Worm (Caenorhabditis elegans): ENCODE measurements around the gene tag-342.
A peak's percentile ranks its signal among the peaks of the same experiment; 100 is the strongest.

Gene tag-342

ce11 chrIII:9467095-9467494 lies 862 bp upstream of the tag-342 start, which contains the start of gene baf-1:
Gene baf-1 (plus strand): TSS chrIII:9467464.
- peak; percentile 54 for TF ChIP-seq lsy-2 (tag; optimal IDR thresholded peaks at IDR 0.05)
- TF ChIP-seq ham-2 (GFP tag; optimal IDR thresholded peaks at IDR 0.05), result no peak
- TF ChIP-seq unc-39 (tag; optimal IDR thresholded peaks at IDR 0.05), result no peak
- TF ChIP-seq ceh-39 (tag; optimal IDR thresholded peaks at IDR 0.05), result peak; percentile 79
- peak; percentile 55 for TF ChIP-seq mep-1 (tag; optimal IDR thresholded peaks at IDR 0.05)

DNA sequence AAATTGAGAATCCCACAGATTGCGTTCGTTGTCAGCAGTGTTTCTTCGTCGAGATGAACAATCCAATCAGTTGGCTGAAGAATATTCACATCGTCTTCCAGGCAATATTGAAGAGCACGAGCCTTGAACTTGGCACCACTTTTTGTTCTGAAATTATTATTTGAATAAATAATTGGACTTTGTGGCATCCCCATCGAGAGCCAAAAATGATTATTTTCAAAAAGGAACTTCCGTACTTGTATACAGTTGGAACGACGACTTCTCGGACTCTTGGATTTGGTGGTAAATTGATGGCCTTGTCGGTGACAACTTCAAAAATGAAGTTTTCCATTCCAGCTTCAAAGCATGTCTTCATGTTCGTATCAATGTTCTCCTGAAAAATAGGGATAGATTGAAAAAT lies 4.0 kb downstream of the tag-342 start:
- no peak for TF ChIP-seq mls-2 (tag; optimal IDR thresholded peaks at IDR 0.05)
- TF ChIP-seq zip-8 (tag; optimal IDR thresholded peaks at IDR 0.05), result no peak
- TF ChIP-seq ces-1 (GFP tag; optimal IDR thresholded peaks at IDR 0.05), result no peak
- TF ChIP-seq cnd-1 (tag; optimal IDR thresholded peaks at IDR 0.05), result no peak
- no peak for TF ChIP-seq ceh-43 (GFP tag; optimal IDR thresholded peaks at IDR 0.05)
- no peak for TF ChIP-seq unc-39 (tag; optimal IDR thresholded peaks at IDR 0.05)
- no peak for TF ChIP-seq sptf-1 (tag; optimal IDR thresholded peaks at IDR 0.05)
- no peak for TF ChIP-seq lin-13 (tag; optimal IDR thresholded peaks at IDR 0.05)
- no peak for TF ChIP-seq unc-62 (GFP tag; optimal IDR thresholded peaks at IDR 0.05)
- TF ChIP-seq ztf-11 (tag; optimal IDR thresholded peaks at IDR 0.05), result no peak
- TF ChIP-seq mab-5 (tag; optimal IDR thresholded peaks at IDR 0.05), result no peak
- TF ChIP-seq hlh-1 (tag; optimal IDR thresholded peaks at IDR 0.05), result no peak
- no peak for TF ChIP-seq sem-2 (GFP tag; optimal IDR thresholded peaks at IDR 0.05)
- TF ChIP-seq M03D4.4 (tag; optimal IDR thresholded peaks at IDR 0.05), result no peak

- no peak for TF ChIP-seq nhr-237 (tag; optimal IDR thresholded peaks at IDR 0.05)
- TF ChIP-seq blmp-1 (tag; optimal IDR thresholded peaks at IDR 0.05), result no peak
- no peak for TF ChIP-seq nhr-76 (tag; optimal IDR thresholded peaks at IDR 0.05)
- no peak for TF ChIP-seq pha-4 (tag; optimal IDR thresholded peaks at IDR 0.05)
- TF ChIP-seq hlh-1 (tag; optimal IDR thresholded peaks at IDR 0.05), result no peak
- TF ChIP-seq cnd-1 (tag; optimal IDR thresholded peaks at IDR 0.05), result no peak
- no peak for TF ChIP-seq lsy-2 (tag; optimal IDR thresholded peaks at IDR 0.05)
- TF ChIP-seq mls-2 (tag; optimal IDR thresholded peaks at IDR 0.05), result no peak
- TF ChIP-seq nhr-2 (tag; optimal IDR thresholded peaks at IDR 0.05), result no peak
- TF ChIP-seq ztf-11 (tag; optimal IDR thresholded peaks at IDR 0.05), result no peak
- no peak for TF ChIP-seq zip-8 (tag; optimal IDR thresholded peaks at IDR 0.05)
- TF ChIP-seq nhr-28 (tag; optimal IDR thresholded peaks at IDR 0.05), result no peak
- no peak for TF ChIP-seq tbx-8 (GFP tag; optimal IDR thresholded peaks at IDR 0.05)
- no peak for TF ChIP-seq sptf-1 (tag; optimal IDR thresholded peaks at IDR 0.05)
- TF ChIP-seq sem-2 (GFP tag; optimal IDR thresholded peaks at IDR 0.05), result no peak
- no peak for TF ChIP-seq ceh-39 (tag; optimal IDR thresholded peaks at IDR 0.05)
- TF ChIP-seq unc-120 (tag; optimal IDR thresholded peaks at IDR 0.05; ENCODE audit: poor library complexity, severe bottlenecking), result no peak
- TF ChIP-seq lin-32 (GFP tag; optimal IDR thresholded peaks at IDR 0.05), result no peak
Observed at ce11 chrIII:9472464-9472863, 4.5 kb downstream of the tag-342 start.

DNA sequence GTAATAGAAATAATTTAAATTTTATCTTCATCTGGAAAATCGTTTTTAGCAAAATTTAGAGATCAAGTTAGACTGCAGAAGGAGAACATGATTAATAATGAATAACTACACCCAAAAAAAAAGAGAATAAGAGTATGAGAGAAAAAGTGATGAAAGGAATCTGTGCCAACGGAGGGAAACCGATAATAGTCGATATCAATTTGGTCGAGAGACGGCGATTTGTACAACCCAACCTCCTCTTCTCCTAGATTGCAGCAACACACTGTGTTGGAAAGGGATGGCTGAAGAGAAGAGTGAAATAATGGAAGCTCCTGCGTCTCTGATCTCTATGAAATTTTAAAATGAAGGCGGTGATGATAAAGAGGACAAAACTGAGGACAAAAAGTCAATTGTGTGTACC lies 6.5 kb downstream of the tag-342 start:
- TF ChIP-seq lin-32 (GFP tag; optimal IDR thresholded peaks at IDR 0.05), result no peak

DNA sequence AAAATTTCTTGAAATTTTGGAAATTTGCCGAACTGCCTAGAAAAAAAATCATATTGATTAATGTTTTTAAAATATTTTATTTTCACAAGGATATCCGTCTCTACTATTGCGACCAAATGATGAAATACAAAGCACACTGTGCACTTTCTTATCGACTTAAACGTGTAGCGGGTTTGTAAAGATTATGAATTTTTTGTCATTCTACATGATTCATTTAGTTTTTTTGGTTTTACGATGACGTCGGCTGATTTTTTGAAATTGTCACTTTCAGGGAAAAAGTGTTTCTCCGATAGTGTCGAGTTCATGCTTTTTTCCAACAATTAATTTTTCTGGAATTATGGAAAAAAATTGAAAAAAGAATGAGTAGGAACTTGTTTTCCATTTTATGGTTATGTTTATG lies 8.6 kb downstream of the tag-342 start:
- TF ChIP-seq ham-2 (GFP tag; optimal IDR thresholded peaks at IDR 0.05) (no peak), lsy-2 (tag; optimal IDR thresholded peaks at IDR 0.05) (no peak), ceh-83 (GFP tag; optimal IDR thresholded peaks at IDR 0.05) (no peak), elt-1 (tag; optimal IDR thresholded peaks at IDR 0.05; ENCODE audit: borderline replicate concordance, insufficient read depth) (no peak)

DNA sequence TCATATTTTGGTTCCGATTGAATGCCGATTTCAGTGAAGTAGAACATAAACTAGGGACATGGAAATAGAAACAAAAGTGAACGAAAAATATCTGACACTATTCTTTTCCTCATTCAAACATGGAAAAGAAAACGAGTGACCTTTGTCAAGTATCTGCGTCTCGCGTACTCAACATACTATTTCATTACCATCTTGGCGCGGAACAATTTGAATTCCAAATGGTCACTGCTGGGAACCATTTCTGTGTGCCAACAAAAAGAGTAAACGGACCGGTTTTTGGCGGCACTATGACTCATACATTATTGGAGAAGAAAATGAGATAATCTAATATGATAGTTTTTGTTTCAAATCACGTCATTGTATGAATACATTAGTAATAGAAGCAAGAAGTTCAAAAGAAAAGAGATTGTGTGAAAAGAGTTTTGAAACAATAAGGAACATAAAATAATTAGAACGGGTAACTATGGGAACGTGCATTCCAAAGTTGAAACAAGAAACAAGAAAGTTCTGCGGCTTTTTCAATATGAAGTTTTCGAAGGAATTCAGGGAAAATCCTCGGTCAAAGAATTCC lies 14.6 kb downstream of the tag-342 start:
- TF ChIP-seq mls-2 (tag; optimal IDR thresholded peaks at IDR 0.05) (no peak), unc-62 (GFP tag; optimal IDR thresholded peaks at IDR 0.05) (no peak), ztf-11 (tag; optimal IDR thresholded peaks at IDR 0.05) (no peak), bed-3 (GFP tag; optimal IDR thresholded peaks at IDR 0.05) (no peak), M03D4.4 (tag; optimal IDR thresholded peaks at IDR 0.05) (no peak), tbx-8 (GFP tag; optimal IDR thresholded peaks at IDR 0.05) (no peak), lin-32 (GFP tag; optimal IDR thresholded peaks at IDR 0.05) (no peak), lsy-2 (tag; optimal IDR thresholded peaks at IDR 0.05) (no peak), nhr-28 (tag; optimal IDR thresholded peaks at IDR 0.05) (no peak), ceh-39 (tag; optimal IDR thresholded peaks at IDR 0.05) (no peak), flh-1 (GFP tag; optimal IDR thresholded peaks at IDR 0.05) (no peak), nhr-237 (tag; optimal IDR thresholded peaks at IDR 0.05) (no peak), sem-2 (GFP tag; optimal IDR thresholded peaks at IDR 0.05) (no peak), drap-1 (GFP tag; optimal IDR thresholded peaks at IDR 0.05) (no peak), nhr-2 (tag; optimal IDR thresholded peaks at IDR 0.05) (no peak)
